Worm (Caenorhabditis elegans): ENCODE data around the gene W07A12.8.

W07A12.8 gene

ce11 chrII:9148079-9148478 lies 17.5 kb downstream of the W07A12.8 start:
- no peak for TF ChIP-seq egl-27 (tag; optimal IDR thresholded peaks at IDR 0.05)

ce11 chrII:9145961-9146360 lies 19.7 kb downstream of the W07A12.8 start, which contains the start of gene W07A12.4:
Gene W07A12.4 (plus strand): TSS chrII:9146261.
- no peak for TF ChIP-seq sma-9 (GFP tag; optimal IDR thresholded peaks at IDR 0.05)
- TF ChIP-seq sma-9 (tag; optimal IDR thresholded peaks at IDR 0.05) = no peak
- no peak for TF ChIP-seq C34F6.9 (tag; optimal IDR thresholded peaks at IDR 0.05)
- no peak for TF ChIP-seq Y55F3AM.14 (GFP tag; optimal IDR thresholded peaks at IDR 0.05)
- TF ChIP-seq snpc-4 (tag; optimal IDR thresholded peaks at IDR 0.05) = no peak
- TF ChIP-seq zag-1 (tag; optimal IDR thresholded peaks at IDR 0.05) = no peak
- no peak for TF ChIP-seq R02D3.7 (tag; optimal IDR thresholded peaks at IDR 0.05)
- TF ChIP-seq lin-13 (GFP tag; optimal IDR thresholded peaks at IDR 0.05) = no peak
- TF ChIP-seq F13H6.1 (tag; optimal IDR thresholded peaks at IDR 0.05) = no peak
- no peak for TF ChIP-seq blmp-1 (tag; optimal IDR thresholded peaks at IDR 0.05; ENCODE audit: insufficient read depth)
- no peak for TF ChIP-seq peb-1 (tag; optimal IDR thresholded peaks at IDR 0.05)
- no peak for TF ChIP-seq ZK546.5 (tag; optimal IDR thresholded peaks at IDR 0.05)
- no peak for TF ChIP-seq nhr-25 (tag; optimal IDR thresholded peaks at IDR 0.05)
- no peak for TF ChIP-seq ceh-16 (tag; optimal IDR thresholded peaks at IDR 0.05)
- no peak for TF ChIP-seq crh-2 (tag; optimal IDR thresholded peaks at IDR 0.05)

- TF ChIP-seq blmp-1 (tag; optimal IDR thresholded peaks at IDR 0.05; ENCODE audit: insufficient read depth) (no peak), unc-39 (tag; optimal IDR thresholded peaks at IDR 0.05) (no peak), nhr-10 (tag; optimal IDR thresholded peaks at IDR 0.05) (no peak), alr-1 (tag; optimal IDR thresholded peaks at IDR 0.05) (no peak), ztf-4 (tag; optimal IDR thresholded peaks at IDR 0.05) (no peak), peb-1 (tag; optimal IDR thresholded peaks at IDR 0.05) (no peak), sma-9 (GFP tag; optimal IDR thresholded peaks at IDR 0.05) (no peak), sma-9 (tag; optimal IDR thresholded peaks at IDR 0.05) (no peak), elt-3 (tag; optimal IDR thresholded peaks at IDR 0.05) (no peak), aly-2 (tag; optimal IDR thresholded peaks at IDR 0.05) (no peak), unc-62 (GFP tag; optimal IDR thresholded peaks at IDR 0.05) (no peak), ztf-11 (tag; optimal IDR thresholded peaks at IDR 0.05) (no peak), ceh-16 (tag; optimal IDR thresholded peaks at IDR 0.05) (no peak), unc-55 (GFP tag; optimal IDR thresholded peaks at IDR 0.05) (no peak), zag-1 (tag; optimal IDR thresholded peaks at IDR 0.05) (no peak), C34F6.9 (tag; optimal IDR thresholded peaks at IDR 0.05) (no peak), nhr-77 (tag; optimal IDR thresholded peaks at IDR 0.05) (no peak)
Measured at ce11 chrII:9144366-9144765, 21.2 kb downstream of the W07A12.8 start.

- TF ChIP-seq aly-2 (tag; optimal IDR thresholded peaks at IDR 0.05) (no peak), F13H6.1 (tag; optimal IDR thresholded peaks at IDR 0.05) (no peak), lin-11 (tag; optimal IDR thresholded peaks at IDR 0.05) (no peak), sem-4 (tag; optimal IDR thresholded peaks at IDR 0.05) (no peak), nhr-77 (tag; optimal IDR thresholded peaks at IDR 0.05) (no peak), egl-27 (tag; optimal IDR thresholded peaks at IDR 0.05) (no peak), unc-62 (GFP tag; optimal IDR thresholded peaks at IDR 0.05) (no peak), nhr-23 (tag; optimal IDR thresholded peaks at IDR 0.05) (no peak)
Measured at ce11 chrII:9143795-9144194, 21.8 kb downstream of the W07A12.8 start.

ce11 chrII:9141110-9141509 lies 24.5 kb downstream of the W07A12.8 start:
- TF ChIP-seq peb-1 (tag; optimal IDR thresholded peaks at IDR 0.05) (no peak), mbf-1 (tag; optimal IDR thresholded peaks at IDR 0.05) (no peak), sma-9 (GFP tag; optimal IDR thresholded peaks at IDR 0.05) (no peak), sma-9 (tag; optimal IDR thresholded peaks at IDR 0.05) (no peak), nhr-6 (tag; optimal IDR thresholded peaks at IDR 0.05) (no peak), alr-1 (tag; optimal IDR thresholded peaks at IDR 0.05) (no peak), snpc-4 (tag; optimal IDR thresholded peaks at IDR 0.05) (no peak), ztf-11 (tag; optimal IDR thresholded peaks at IDR 0.05) (no peak), zag-1 (tag; optimal IDR thresholded peaks at IDR 0.05) (no peak), unc-55 (GFP tag; optimal IDR thresholded peaks at IDR 0.05) (no peak), unc-62 (GFP tag; optimal IDR thresholded peaks at IDR 0.05) (no peak), sem-4 (tag; optimal IDR thresholded peaks at IDR 0.05) (no peak), nhr-129 (tag; optimal IDR thresholded peaks at IDR 0.05) (no peak), dmd-4 (tag; optimal IDR thresholded peaks at IDR 0.05) (no peak)
